Fruit fly (Drosophila melanogaster): ENCODE measurements around the gene CG43678.

DNA sequence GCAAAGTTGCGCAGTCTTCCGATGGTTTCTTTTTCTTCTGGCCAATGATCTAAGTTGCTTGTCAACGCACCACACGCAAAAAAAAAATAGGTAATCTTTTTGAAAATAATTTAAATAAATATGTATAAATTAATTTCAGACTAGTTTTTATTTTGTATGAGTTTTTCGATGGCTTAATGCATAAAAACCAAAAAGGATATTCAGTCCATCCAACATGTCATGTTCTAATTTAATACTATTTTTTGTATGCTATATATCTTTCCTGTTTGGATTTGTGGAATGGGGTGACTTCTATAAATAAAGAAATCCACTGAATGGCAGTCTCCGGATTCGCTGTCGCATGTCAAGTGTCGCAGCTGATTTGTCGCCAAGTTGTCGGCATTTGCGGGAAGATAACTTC, 39.6 kb downstream of the CG43678 start:
- no peak for TF ChIP-seq psq (optimal IDR thresholded peaks at IDR 0.05)
- no peak for TF ChIP-seq Dll (optimal IDR thresholded peaks at IDR 0.05)
- TF ChIP-seq EcR (GFP tag; optimal IDR thresholded peaks at IDR 0.05): no peak
- TF ChIP-seq CG8478 (optimal IDR thresholded peaks at IDR 0.05): no peak
- no peak for TF ChIP-seq usp (GFP tag; optimal IDR thresholded peaks at IDR 0.05)
